Worm (Caenorhabditis elegans): ENCODE data around the gene C39E9.12.

C39E9.12 gene

DNA sequence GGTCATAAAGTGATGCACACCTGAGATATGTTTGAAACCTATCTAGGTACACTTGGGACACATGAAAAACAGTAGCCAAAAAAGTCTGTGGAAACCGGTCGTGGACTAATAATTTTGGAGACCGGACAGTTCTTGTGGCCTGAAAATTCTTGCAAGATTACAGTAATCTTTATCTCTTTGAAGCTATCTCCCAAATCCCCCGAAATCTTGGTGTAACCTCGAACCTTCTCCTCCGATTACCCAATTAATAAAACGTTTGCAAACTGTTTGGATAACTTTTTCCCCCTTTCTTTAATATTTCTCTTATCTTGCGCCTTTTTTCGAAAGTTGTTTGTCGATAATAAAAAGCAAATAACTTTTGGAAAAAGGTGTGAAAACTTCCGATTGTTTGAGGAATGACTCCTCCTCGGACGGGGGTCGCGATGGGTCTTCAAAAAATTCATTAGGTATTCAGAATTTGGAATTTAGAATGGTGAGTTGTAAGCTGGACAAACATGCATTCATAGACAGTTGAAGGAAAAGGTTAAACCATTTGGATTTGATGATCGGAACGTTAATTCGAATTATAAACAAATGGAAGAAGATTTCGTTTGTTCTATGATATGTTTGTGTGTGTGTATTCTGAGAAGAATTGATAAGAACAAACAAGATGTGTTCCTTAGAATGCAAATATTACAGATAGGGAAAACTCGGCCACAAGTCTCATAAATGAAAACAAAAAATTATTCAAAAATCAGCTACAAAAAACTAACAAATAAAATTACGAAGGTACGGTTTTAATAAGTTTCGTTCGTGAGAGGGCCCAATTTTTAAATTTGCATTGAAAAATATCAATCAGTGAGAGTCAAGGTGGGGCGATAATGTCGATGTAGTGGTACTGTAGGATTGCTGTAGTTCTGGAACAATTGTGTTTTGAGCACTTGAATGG lies 10.7 kb upstream of the C39E9.12 start (continued):
- peak in 1 of 3 experiments; percentile 38 for TF ChIP-seq elt-3 (tag; optimal IDR thresholded peaks at IDR 0.05)
- no peak for TF ChIP-seq ceh-28 (tag; optimal IDR thresholded peaks at IDR 0.05)
- TF ChIP-seq nhr-11 (tag; optimal IDR thresholded peaks at IDR 0.05) = no peak
- peak; percentile 45 for TF ChIP-seq lsy-12 (tag; optimal IDR thresholded peaks at IDR 0.05)
- TF ChIP-seq ceh-16 (tag; optimal IDR thresholded peaks at IDR 0.05) = no peak
- no peak for TF ChIP-seq egl-5 (tag; optimal IDR thresholded peaks at IDR 0.05)

ce11 chrIV:13085675-13086074 lies 8.1 kb upstream of the C39E9.12 start:
- no peak for TF ChIP-seq nhr-77 (tag; optimal IDR thresholded peaks at IDR 0.05)
- TF ChIP-seq fos-1 (tag; optimal IDR thresholded peaks at IDR 0.05) = no peak
- TF ChIP-seq aly-2 (tag; optimal IDR thresholded peaks at IDR 0.05) = no peak
- TF ChIP-seq pha-4 (tag; optimal IDR thresholded peaks at IDR 0.05) = peak; percentile 17

DNA sequence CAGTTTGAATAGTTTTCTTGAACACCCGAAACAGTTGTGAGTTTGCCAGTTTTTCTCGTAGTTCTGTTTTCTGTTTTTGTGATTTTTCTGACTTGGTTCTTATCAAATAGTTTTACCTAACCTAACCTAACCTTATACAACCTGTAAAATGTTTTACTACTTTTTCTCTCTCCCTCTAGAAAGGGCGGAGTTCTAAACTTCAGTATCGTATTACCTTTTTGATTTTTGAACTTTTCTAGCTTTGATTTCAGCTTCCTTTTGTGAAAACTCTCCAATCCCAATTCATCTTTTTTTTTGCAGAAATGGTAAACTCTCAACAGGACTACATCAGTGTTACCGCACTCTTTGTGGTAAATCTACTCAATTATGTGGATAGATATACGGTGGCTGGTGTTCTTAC lies 7.1 kb upstream of the C39E9.12 start, which contains the start of gene spin-2:
Gene spin-2 (plus strand): TSS at position 301 of the 400 bp plus-strand sequence.
- no peak for TF ChIP-seq eor-1 (tag; optimal IDR thresholded peaks at IDR 0.05)

DNA sequence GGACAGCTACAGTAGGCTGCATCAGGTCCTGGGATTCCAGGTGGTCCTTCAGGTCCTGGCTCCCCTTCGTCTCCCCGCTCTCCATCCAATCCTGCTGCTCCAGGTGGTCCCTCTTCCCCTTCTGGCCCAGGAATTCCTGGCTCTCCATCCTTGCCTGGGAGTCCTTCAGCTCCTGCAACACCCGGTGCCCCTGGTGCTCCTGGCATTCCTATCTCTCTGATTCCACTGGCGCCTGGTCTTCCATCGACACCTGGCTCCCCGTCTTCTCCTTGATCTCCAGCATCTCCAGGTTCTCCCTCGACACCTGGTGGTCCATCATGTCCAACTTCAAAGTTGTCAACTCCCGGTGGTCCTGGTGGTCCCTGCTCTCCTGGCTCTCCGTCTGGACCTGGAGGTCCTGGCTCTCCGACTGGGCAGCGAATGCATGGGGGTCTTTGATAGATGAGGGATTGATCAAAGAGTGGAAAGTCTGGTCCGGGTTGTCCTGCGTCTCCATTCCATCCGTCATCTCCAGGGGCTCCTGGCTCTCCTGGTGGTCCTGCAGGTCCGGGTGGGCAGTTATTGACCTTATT lies 4.0 kb upstream of the C39E9.12 start:
- TF ChIP-seq aly-2 (tag; optimal IDR thresholded peaks at IDR 0.05) = no peak
- TF ChIP-seq mml-1 (tag; optimal IDR thresholded peaks at IDR 0.05) = no peak
- TF ChIP-seq lin-15B (tag; optimal IDR thresholded peaks at IDR 0.05) = no peak
- TF ChIP-seq lin-39 (tag; optimal IDR thresholded peaks at IDR 0.05) = no peak
- no peak for TF ChIP-seq nhr-237 (tag; optimal IDR thresholded peaks at IDR 0.05)
- no peak for TF ChIP-seq snpc-4 (tag; optimal IDR thresholded peaks at IDR 0.05)
- no peak for TF ChIP-seq unc-62 (GFP tag; optimal IDR thresholded peaks at IDR 0.05)
- TF ChIP-seq sea-2 (GFP tag; optimal IDR thresholded peaks at IDR 0.05) = no peak
- TF ChIP-seq R02D3.7 (tag; optimal IDR thresholded peaks at IDR 0.05) = no peak
- TF ChIP-seq nhr-77 (tag; optimal IDR thresholded peaks at IDR 0.05) = no peak

- TF ChIP-seq nfya-1 (tag; optimal IDR thresholded peaks at IDR 0.05; ENCODE audit: insufficient read depth) = no peak
Measured at ce11 chrIV:13090967-13091366, 2.8 kb upstream of the C39E9.12 start, which contains the start of gene col-132. TSS of gene col-132 (minus strand) at chrIV:13091067.

DNA sequence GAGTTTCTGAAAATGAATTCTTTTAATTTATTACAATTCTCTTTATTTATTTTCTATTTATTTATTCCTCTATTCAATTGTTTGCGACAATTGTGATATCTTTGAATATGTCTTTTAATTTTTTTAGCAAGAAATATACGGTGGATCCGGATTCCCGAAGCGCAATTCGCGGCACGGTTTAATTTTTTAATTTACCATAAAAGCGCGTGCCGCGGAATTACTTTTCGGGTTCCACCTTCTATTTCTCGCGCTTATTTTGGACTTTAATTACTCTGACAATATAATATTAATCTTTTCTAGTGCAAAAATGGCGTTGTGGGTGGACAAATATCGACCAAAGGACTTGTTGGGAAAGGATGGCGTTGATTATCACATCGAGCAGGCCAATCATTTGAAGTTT lies 1.7 kb downstream of the C39E9.12 start, which contains the start of gene rfc-3:
Gene rfc-3 (plus strand): TSS at position 301 of the 400 bp plus-strand sequence.
- TF ChIP-seq ceh-9 (tag; optimal IDR thresholded peaks at IDR 0.05) (no peak), ceh-28 (tag; optimal IDR thresholded peaks at IDR 0.05) (no peak), hmg-11 (tag; optimal IDR thresholded peaks at IDR 0.05) (no peak), fkh-2 (tag; optimal IDR thresholded peaks at IDR 0.05) (no peak), daf-12 (tag; optimal IDR thresholded peaks at IDR 0.05) (no peak), nhr-12 (tag; optimal IDR thresholded peaks at IDR 0.05) (no peak), fos-1 (tag; optimal IDR thresholded peaks at IDR 0.05) (no peak), nfya-1 (tag; optimal IDR thresholded peaks at IDR 0.05; ENCODE audit: insufficient read depth) (no peak), nhr-28 (tag; optimal IDR thresholded peaks at IDR 0.05) (no peak), egl-27 (tag; optimal IDR thresholded peaks at IDR 0.05) (no peak), nhr-23 (tag; optimal IDR thresholded peaks at IDR 0.05) (no peak), mml-1 (tag; optimal IDR thresholded peaks at IDR 0.05) (no peak), pha-4 (tag; optimal IDR thresholded peaks at IDR 0.05) (no peak), ceh-82 (tag; optimal IDR thresholded peaks at IDR 0.05) (no peak), nhr-76 (tag; optimal IDR thresholded peaks at IDR 0.05) (no peak), nhr-77 (tag; optimal IDR thresholded peaks at IDR 0.05) (no peak), zag-1 (tag; optimal IDR thresholded peaks at IDR 0.05) (no peak), egl-5 (tag; optimal IDR thresholded peaks at IDR 0.05) (no peak), elt-1 (tag; optimal IDR thresholded peaks at IDR 0.05) (no peak), ZK546.5 (tag; optimal IDR thresholded peaks at IDR 0.05) (no peak)
